Worm (Caenorhabditis elegans) whole organism, L4 larva: ENCODE data around the gene K01D12.8.
A peak's percentile ranks its signal among the peaks of the same experiment; 100 is the strongest.

Experiments used
- D1046.2 ChIP-seq: fragments of 200-800 bp; sonication (Bioruptor generic); IDR thresholded peaks from 2 replicates; pipeline ENCODE4 v1.3.6; 2022; ENCODE audit warnings: missing genetic modification characterization, missing compliant biosample characterization
- F10B5.3 ChIP-seq: sonication (generic microtip); optimal IDR thresholded peaks from 2 replicates; lab custom pipeline; 2016; ENCODE audit warnings: mild to moderate bottlenecking, missing genetic modification characterization, missing compliant biosample characterization
- F37D6.2 ChIP-seq: sonication (generic microtip); optimal IDR thresholded peaks from 2 replicates; lab custom pipeline; 2016; ENCODE audit warnings: mild to moderate bottlenecking, missing genetic modification characterization, missing compliant biosample characterization
- T26A8.4 ChIP-seq: fragments of 200-800 bp; sonication (Bioruptor generic); IDR thresholded peaks from 2 replicates; pipeline ENCODE4 v1.3.6; 2022; ENCODE audit warnings: missing genetic modification characterization, missing compliant biosample characterization
- Y48G9A.11 ChIP-seq: fragments of 200-800 bp; sonication (Bioruptor generic); IDR thresholded peaks from 2 replicates; pipeline ENCODE4 v1.3.6; 2022; ENCODE audit warnings: missing genetic modification reagents, missing genetic modification characterization, missing compliant biosample characterization
- Y75B8A.6 ChIP-seq: fragments of 200-800 bp; sonication (Bioruptor generic); IDR thresholded peaks from 2 replicates; pipeline ENCODE4 v1.3.6; 2022; ENCODE audit warnings: missing genetic modification reagents, missing genetic modification characterization, missing compliant biosample characterization
- aha-1 ChIP-seq: fragments of 150-350 bp; peaks from one replicate; lab custom pipeline; 2014; ENCODE audit warnings: missing biosample characterization, missing genetic modification characterization
- ama-1 ChIP-seq: fragments of 150-350 bp; optimal IDR thresholded peaks from 2 replicates; lab custom pipeline; 2014; ENCODE audit warnings: inconsistent platforms, mixed read lengths
- arid-1 ChIP-seq: fragments of 200-800 bp; sonication (Bioruptor generic); conservative IDR thresholded peaks from 2 replicates; pipeline ENCODE4 v1.3.6; 2022; ENCODE audit warnings: missing genetic modification reagents, missing genetic modification characterization, missing compliant biosample characterization
- ceh-32 ChIP-seq: sonication (generic microtip); optimal IDR thresholded peaks from 2 replicates; lab custom pipeline; 2016; ENCODE audit warnings: mild to moderate bottlenecking, missing genetic modification characterization, missing compliant biosample characterization; ENCODE audit not compliant: poor library complexity
- ceh-44 ChIP-seq: fragments of 200-800 bp; sonication (Bioruptor generic); IDR thresholded peaks from 2 replicates; pipeline ENCODE4 v1.3.6; 2022; ENCODE audit warnings: missing genetic modification reagents, missing genetic modification characterization, missing compliant biosample characterization
- ctbp-1 ChIP-seq: fragments of 200-800 bp; sonication (Bioruptor generic); IDR thresholded peaks from 2 replicates; pipeline ENCODE4 v1.3.6; 2022; ENCODE audit warnings: missing genetic modification reagents, missing genetic modification characterization, missing compliant biosample characterization
- daf-19 ChIP-seq: fragments of 200-800 bp; sonication (Bioruptor generic); conservative IDR thresholded peaks from 2 replicates; pipeline ENCODE4 v1.3.6; 2022; ENCODE audit warnings: missing genetic modification characterization, missing compliant biosample characterization
- dmd-8 ChIP-seq: fragments of 200-800 bp; sonication (Bioruptor generic); IDR thresholded peaks from 2 replicates; pipeline ENCODE4 v1.3.6; 2022; ENCODE audit warnings: missing genetic modification characterization, missing compliant biosample characterization
- duxl-1 ChIP-seq: sonication (generic microtip); optimal IDR thresholded peaks from 2 replicates; lab custom pipeline; 2016; ENCODE audit warnings: mild to moderate bottlenecking, missing genetic modification characterization, moderate library complexity, missing compliant biosample characterization; ENCODE audit not compliant: poor library complexity
- dve-1 ChIP-seq: sonication (generic microtip); optimal IDR thresholded peaks from 2 replicates; lab custom pipeline; 2017; ENCODE audit warnings: antibody characterized with exemption, mild to moderate bottlenecking, missing genetic modification characterization, missing compliant biosample characterization; ENCODE audit not compliant: insufficient read depth
- fos-1 ChIP-seq: fragments of 150-350 bp; optimal IDR thresholded peaks from 2 replicates; lab custom pipeline; 2014; ENCODE audit warnings: missing biosample characterization, missing genetic modification characterization
- hlh-11 ChIP-seq: fragments of 200-800 bp; sonication (Bioruptor generic); optimal IDR thresholded peaks from 2 replicates; lab custom pipeline; 2018; ENCODE audit warnings: mild to moderate bottlenecking, missing genetic modification characterization, missing compliant biosample characterization
- lin-1 ChIP-seq: fragments of 200-800 bp; sonication (Bioruptor generic); IDR thresholded peaks from 2 replicates; pipeline ENCODE4 v1.3.6; 2022; ENCODE audit warnings: missing genetic modification reagents, missing genetic modification characterization, missing compliant biosample characterization
- lin-29 ChIP-seq: fragments of 200-800 bp; sonication (Bioruptor generic); IDR thresholded peaks from 2 replicates; pipeline ENCODE4 v1.3.6; 2022; ENCODE audit warnings: missing genetic modification reagents, missing genetic modification characterization, missing compliant biosample characterization
- lin-39 ChIP-seq: fragments of 150-350 bp; optimal IDR thresholded peaks from 2 replicates; lab custom pipeline; 2014; ENCODE audit warnings: missing biosample characterization, missing genetic modification reagents, missing genetic modification characterization
- lsy-2 ChIP-seq, 2 experiments: fragments of 150-350 bp in 1 of 2; sonication (generic microtip) in 1 of 2; optimal IDR thresholded peaks; 2 replicates each; lab custom pipeline; 2014 to 2017; ENCODE audit warnings: missing biosample characterization in 2 of 2, missing genetic modification characterization in 2 of 2
- mdl-1 ChIP-seq, 2 experiments: fragments of 150-350 bp in 1 of 2; sonication (generic microtip) in 1 of 2; optimal IDR thresholded peaks; 2 replicates each; lab custom pipeline; 2014 to 2017; ENCODE audit warnings: missing biosample characterization in 2 of 2, missing genetic modification characterization in 2 of 2
- mxl-2 ChIP-seq: fragments of 200-800 bp; sonication (Bioruptor generic); conservative IDR thresholded peaks from 2 replicates; pipeline ENCODE4 v1.3.6; 2022; ENCODE audit warnings: missing genetic modification reagents, missing genetic modification characterization, missing compliant biosample characterization
- mxl-3 ChIP-seq: fragments of 200-800 bp; sonication (Bioruptor generic); optimal IDR thresholded peaks from 2 replicates; lab custom pipeline; 2018; ENCODE audit warnings: mild to moderate bottlenecking, missing genetic modification characterization, missing compliant biosample characterization
- nhr-10 ChIP-seq: fragments of 150-350 bp; optimal IDR thresholded peaks from 2 replicates; lab custom pipeline; 2014; ENCODE audit warnings: missing biosample characterization, missing genetic modification characterization
- nhr-111 ChIP-seq: fragments of 200-800 bp; sonication (Bioruptor generic); optimal IDR thresholded peaks from 2 replicates; lab custom pipeline; 2018; ENCODE audit warnings: mild to moderate bottlenecking, missing genetic modification characterization, missing compliant biosample characterization
- nhr-237 ChIP-seq: sonication (generic microtip); optimal IDR thresholded peaks from 2 replicates; lab custom pipeline; 2017; ENCODE audit warnings: missing biosample characterization, missing genetic modification characterization
- nhr-25 ChIP-seq: sonication (generic microtip); optimal IDR thresholded peaks from 2 replicates; lab custom pipeline; 2017; ENCODE audit warnings: missing genetic modification characterization, mild to moderate bottlenecking, missing compliant biosample characterization, antibody characterized with exemption, moderate library complexity, borderline replicate concordance; ENCODE audit not compliant: insufficient read depth
- nhr-28 ChIP-seq: fragments of 150-350 bp; optimal IDR thresholded peaks from 2 replicates; lab custom pipeline; 2014; ENCODE audit warnings: missing biosample characterization, missing genetic modification characterization
- nhr-48 ChIP-seq: sonication (generic microtip); optimal IDR thresholded peaks from 2 replicates; lab custom pipeline; 2016; ENCODE audit warnings: mild to moderate bottlenecking, missing genetic modification characterization, missing compliant biosample characterization
- nhr-6 ChIP-seq: fragments of 150-350 bp; optimal IDR thresholded peaks from 2 replicates; lab custom pipeline; 2014; ENCODE audit warnings: missing biosample characterization, missing genetic modification characterization
- php-3 ChIP-seq: fragments of 200-800 bp; sonication (Bioruptor generic); IDR thresholded peaks from 2 replicates; pipeline ENCODE4 v1.3.6; 2022; ENCODE audit warnings: missing genetic modification reagents, missing genetic modification characterization, missing compliant biosample characterization
- pqm-1 ChIP-seq: sonication (generic microtip); optimal IDR thresholded peaks from 2 replicates; lab custom pipeline; 2017; ENCODE audit warnings: missing biosample characterization, missing genetic modification characterization
- rbr-2 ChIP-seq: sonication (generic microtip); optimal IDR thresholded peaks from 2 replicates; lab custom pipeline; 2016; ENCODE audit warnings: missing genotype, missing genetic modification characterization, missing compliant biosample characterization
- set-16 ChIP-seq: fragments of 200-800 bp; sonication (Bioruptor generic); IDR thresholded peaks from 2 replicates; pipeline ENCODE4 v1.3.6; 2022; ENCODE audit warnings: missing genetic modification reagents, missing genetic modification characterization, missing compliant biosample characterization
- spr-1 ChIP-seq: sonication (generic microtip); optimal IDR thresholded peaks from 2 replicates; lab custom pipeline; 2016; ENCODE audit warnings: mild to moderate bottlenecking, missing genetic modification characterization, missing compliant biosample characterization
- tra-1 ChIP-seq: fragments of 200-800 bp; sonication (Bioruptor generic); IDR thresholded peaks from 2 replicates; pipeline ENCODE4 v1.3.6; 2022; ENCODE audit warnings: missing genetic modification reagents, missing genetic modification characterization, missing compliant biosample characterization
- unc-62 ChIP-seq, 3 experiments: fragments of 150-350 bp in 1 of 3; sonication (generic microtip); optimal IDR thresholded peaks in 2 of 3; peaks in 1 of 3; 1 replicate in 1 of 3; 2 replicates in 2 of 3; lab custom pipeline; 2014 to 2017; ENCODE audit warnings: missing biosample characterization in 3 of 3, missing genetic modification characterization in 3 of 3, missing genetic modification reagents in 3 of 3, missing genotype in 1 of 3
- zfp-2 ChIP-seq: sonication (generic microtip); optimal IDR thresholded peaks from 2 replicates; lab custom pipeline; 2016; ENCODE audit warnings: mild to moderate bottlenecking, missing genetic modification characterization, missing compliant biosample characterization
- zfp-3 ChIP-seq: fragments of 200-800 bp; sonication (Bioruptor generic); conservative IDR thresholded peaks from 2 replicates; pipeline ENCODE4 v1.3.6; 2022; ENCODE audit warnings: missing genetic modification reagents, missing genetic modification characterization, missing compliant biosample characterization
- ztf-7 ChIP-seq: fragments of 150-350 bp; optimal IDR thresholded peaks from 2 replicates; lab custom pipeline; 2014; ENCODE audit warnings: missing biosample characterization, missing genetic modification characterization

K01D12.8 gene

ce11 chrV:12402355-12402754, at the start of gene K01D12.8:
Gene K01D12.8 (plus strand): TSS chrV:12402655.
- TF ChIP-seq ztf-7 (tag; lab: Kevin White, UChicago): no peak
- TF ChIP-seq unc-62 (GFP tag; optimal IDR thresholded peaks at IDR 0.05 in 1 of 2; lab: Kevin White, UChicago): peak in 1 of 2 experiments; percentile 32
- no peak for TF ChIP-seq unc-62 (tag; optimal IDR thresholded peaks at IDR 0.05; lab: Kevin White, UChicago)

ce11 chrV:12352881-12353280, 49.6 kb upstream of the K01D12.8 start:
- TF ChIP-seq ama-1 (lab: Kevin White, UChicago): peak; percentile 55
- no peak for TF ChIP-seq ceh-32
- peak; percentile 11 for TF ChIP-seq hlh-11
- no peak for TF ChIP-seq lin-1 (GFP tag; lab: Robert Waterston, UW)
- TF ChIP-seq, all 104 proteins: peak for 2

ce11 chrV:12353505-12353904, 49.0 kb upstream of the K01D12.8 start:
- no peak for TF ChIP-seq pqm-1
- TF ChIP-seq mxl-2 (GFP tag; lab: Robert Waterston, UW): no peak
- TF ChIP-seq nhr-237 (tag; lab: Kevin White, UChicago): no peak
- TF ChIP-seq Y48G9A.11 (GFP tag; lab: Robert Waterston, UW): no peak
- no peak for TF ChIP-seq nhr-10
- TF ChIP-seq unc-62 (GFP tag; optimal IDR thresholded peaks at IDR 0.05 in 1 of 2; lab: Kevin White, UChicago): peak in 1 of 2 experiments; percentile 1
- no peak for TF ChIP-seq unc-62 (tag; optimal IDR thresholded peaks at IDR 0.05; lab: Kevin White, UChicago)
- TF ChIP-seq set-16 (GFP tag; lab: Robert Waterston, UW): peak; percentile 99
- no peak for TF ChIP-seq dve-1
- no peak for TF ChIP-seq nhr-6
- no peak for TF ChIP-seq arid-1
- TF ChIP-seq lin-39: no peak
- no peak for TF ChIP-seq nhr-111
- TF ChIP-seq ama-1 (lab: Kevin White, UChicago): no peak
- peak; percentile 32 for TF ChIP-seq mxl-3
- 0 out of 2 replicates have a peak, but pooled peaks have one; percentile 24 for TF ChIP-seq D1046.2 (GFP tag; lab: Robert Waterston, UW)
- TF ChIP-seq aha-1 (tag; lab: Kevin White, UChicago): peak; percentile 79
- no peak for TF ChIP-seq lin-1 (GFP tag; lab: Robert Waterston, UW)
- peak; percentile 33 for TF ChIP-seq hlh-11

ce11 chrV:12354193-12354830, 48.1 kb upstream of the K01D12.8 start:
- TF ChIP-seq nhr-28 (tag; lab: Kevin White, UChicago) (peak; percentile 43), F10B5.3 (no peak), tra-1 (no peak), mxl-3 (peak; percentile 10), duxl-1 (tag; lab: Kevin White, UChicago) (peak; percentile 9), lin-29 (GFP tag; lab: Robert Waterston, UW) (0 out of 2 replicates have a peak, but pooled peaks have one; percentile 8), php-3 (0 out of 2 replicates have a peak, but pooled peaks have one; percentile 51), T26A8.4 (GFP tag; lab: Robert Waterston, UW) (peak; percentile 49; the same call in 1 of the 2 replicates), spr-1 (tag; lab: Kevin White, UChicago) (peak; percentile 39), ctbp-1 (GFP tag; lab: Robert Waterston, UW) (no peak), nhr-48 (peak; percentile 54), rbr-2 (tag; lab: Kevin White, UChicago) (no peak), ama-1 (lab: Kevin White, UChicago) (peak; percentile 41), hlh-11 (peak; percentile 76)
- TF ChIP-seq, all 104 proteins: peak for 10

ce11 chrV:12357632-12358031, 44.8 kb upstream of the K01D12.8 start:
- TF ChIP-seq mdl-1 (tag; optimal IDR thresholded peaks at IDR 0.05; lab: Kevin White, UChicago) (no peak), F37D6.2 (tag; lab: Kevin White, UChicago) (no peak), dmd-8 (no peak), lsy-2 (tag; optimal IDR thresholded peaks at IDR 0.05; lab: Kevin White, UChicago) (no peak), fos-1 (tag; lab: Kevin White, UChicago) (no peak), spr-1 (tag; lab: Kevin White, UChicago) (no peak), daf-19 (GFP tag; lab: Robert Waterston, UW) (no peak), zfp-2 (no peak), ceh-44 (GFP tag; lab: Robert Waterston, UW) (no peak), zfp-3 (GFP tag; lab: Robert Waterston, UW) (no peak), nhr-25 (tag; lab: Kevin White, UChicago) (no peak), D1046.2 (GFP tag; lab: Robert Waterston, UW) (no peak), Y75B8A.6 (GFP tag; lab: Robert Waterston, UW) (no peak)
